Fruit fly (Drosophila melanogaster): ENCODE data around the gene Got2.

DNA sequence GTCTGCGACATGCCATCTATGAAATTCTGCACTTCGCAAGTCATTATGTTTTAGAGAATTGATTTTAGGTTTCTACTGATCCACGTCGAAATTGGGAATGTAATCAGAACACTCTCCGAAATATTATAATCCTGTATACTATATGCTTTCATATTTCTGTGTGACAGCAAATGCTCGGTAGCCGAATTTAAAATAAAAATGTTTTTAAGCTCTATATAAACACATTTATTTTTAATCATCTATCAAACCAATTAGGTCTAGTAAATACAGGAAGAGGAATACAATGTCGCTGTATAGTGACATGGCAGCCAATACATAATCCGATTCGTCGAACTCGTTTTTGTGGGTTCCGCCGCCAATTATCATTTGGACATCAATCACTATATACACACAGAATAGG is 41.9 kb downstream of the Got2 start, which contains the start of gene CG15357:
- no peak for TF ChIP-seq esg (GFP tag; conservative IDR thresholded peaks at IDR 0.05)
- no peak for TF ChIP-seq CG1602 (GFP tag; optimal IDR thresholded peaks at IDR 0.05)
- no peak for TF ChIP-seq CG10321 (GFP tag; IDR thresholded peaks at IDR 0.05)
- TF ChIP-seq Med (GFP tag), result no peak
- TF ChIP-seq CG15601 (tag; optimal IDR thresholded peaks at IDR 0.05), result no peak
- TF ChIP-seq CG15073 (GFP tag; optimal IDR thresholded peaks at IDR 0.05), result no peak
- TF ChIP-seq Fer2 (tag; optimal IDR thresholded peaks at IDR 0.05), result no peak
- TF ChIP-seq hkb (optimal IDR thresholded peaks at IDR 0.05), result no peak
- TF ChIP-seq hkb (GFP tag; IDR thresholded peaks at IDR 0.05), result no peak
- TF ChIP-seq Atf3 (GFP tag; optimal IDR thresholded peaks at IDR 0.05), result no peak
- no peak for TF ChIP-seq CG12769 (tag; optimal IDR thresholded peaks at IDR 0.05)
- TF ChIP-seq CG8388 (GFP tag; optimal IDR thresholded peaks at IDR 0.05), result no peak
- no peak for TF ChIP-seq Blimp-1 (GFP tag; optimal IDR thresholded peaks at IDR 0.05)

Data from whole organism, embryonic.